Worm (Caenorhabditis elegans): ENCODE measurements around the gene mlck-1.

DNA sequence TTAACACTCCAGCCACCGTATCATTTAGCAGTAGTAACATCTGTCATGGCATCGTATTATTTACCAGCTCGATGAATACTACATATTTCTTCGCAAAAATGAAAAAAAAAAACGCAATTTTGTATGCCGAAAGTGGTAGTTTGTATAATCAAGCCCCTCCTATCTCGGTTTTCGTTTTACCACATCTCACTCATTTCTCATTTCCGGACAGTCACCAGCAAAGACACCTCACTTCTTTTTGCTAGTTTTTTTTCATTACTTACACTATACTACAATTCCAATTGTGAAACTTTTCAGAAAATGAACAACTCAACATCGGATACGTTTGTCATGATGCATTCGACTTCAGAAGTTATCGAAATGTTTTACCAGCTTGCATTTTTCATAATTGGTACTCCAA, 20.4 kb downstream of the mlck-1 start, which contains the start of gene gnrr-3:
- TF ChIP-seq ztf-29 (GFP tag; IDR thresholded peaks at IDR 0.05) (no peak), flt-1 (GFP tag; IDR thresholded peaks at IDR 0.05) (no peak)
